Fruit fly (Drosophila melanogaster): ENCODE measurements around the gene modSP.

- TF ChIP-seq N (GFP tag; optimal IDR thresholded peaks at IDR 0.05), result no peak
- no peak for TF ChIP-seq rgr (GFP tag; optimal IDR thresholded peaks at IDR 0.05)
- peak; percentile 76 for TF ChIP-seq Jra (GFP tag; optimal IDR thresholded peaks at IDR 0.05)
- no peak for TF ChIP-seq Mio (GFP tag; optimal IDR thresholded peaks at IDR 0.05)
- peak; percentile 67 for TF ChIP-seq psq (GFP tag; optimal IDR thresholded peaks at IDR 0.05)
- TF ChIP-seq jim (GFP tag; optimal IDR thresholded peaks at IDR 0.05), result no peak
- TF ChIP-seq Hr78 (GFP tag; optimal IDR thresholded peaks at IDR 0.05), result no peak
- TF ChIP-seq CrebA (GFP tag; optimal IDR thresholded peaks at IDR 0.05; ENCODE audit: borderline replicate concordance), result no peak
- TF ChIP-seq HLH106 (tag; optimal IDR thresholded peaks at IDR 0.05), result no peak
- TF ChIP-seq h (GFP tag; optimal IDR thresholded peaks at IDR 0.05), result no peak
- no peak for TF ChIP-seq sv (GFP tag; optimal IDR thresholded peaks at IDR 0.05)
- no peak for TF ChIP-seq Dfd (GFP tag; optimal IDR thresholded peaks at IDR 0.05)
- no peak for TF ChIP-seq ey (GFP tag; optimal IDR thresholded peaks at IDR 0.05)
These were observed 29.5 kb downstream of the modSP start for dm6 chr3R:16625844-16626430.

All from whole organism, wandering third instar larva.